Worm (Caenorhabditis elegans) whole organism, L3 larva: ENCODE results near the gene srd-9.

ENCODE experiments used
- ceh-16 ChIP-seq: sonication (generic microtip); optimal IDR thresholded peaks from 2 replicates; lab custom pipeline; 2017; ENCODE audit warnings: missing biosample characterization, missing genetic modification characterization
- ceh-82 ChIP-seq: fragments of 150-350 bp; optimal IDR thresholded peaks from 2 replicates; lab custom pipeline; 2014; ENCODE audit warnings: missing biosample characterization, missing genetic modification characterization
- ceh-9 ChIP-seq: sonication (generic microtip); optimal IDR thresholded peaks from 2 replicates; lab custom pipeline; 2018; ENCODE audit warnings: missing biosample characterization, missing genetic modification characterization
- daf-12 ChIP-seq: fragments of 150-350 bp; optimal IDR thresholded peaks from 2 replicates; lab custom pipeline; 2014; ENCODE audit warnings: missing biosample characterization, missing genetic modification reagents, missing genetic modification characterization
- egl-27 ChIP-seq: sonication (generic microtip); optimal IDR thresholded peaks from 4 replicates; lab custom pipeline; 2017; ENCODE audit warnings: missing biosample characterization, missing genetic modification reagents, missing genetic modification characterization
- elt-1 ChIP-seq: fragments of 150-350 bp; optimal IDR thresholded peaks from 2 replicates; lab custom pipeline; 2014; ENCODE audit warnings: missing biosample characterization, missing genetic modification characterization
- elt-2 ChIP-seq: sonication (generic microtip); optimal IDR thresholded peaks from 2 replicates; lab custom pipeline; 2016; ENCODE audit warnings: missing genetic modification reagents, mild to moderate bottlenecking, missing genetic modification characterization, missing compliant biosample characterization
- elt-3 ChIP-seq, 3 experiments: fragments of 150-350 bp in 1 of 3; sonication (generic microtip) in 2 of 3; optimal IDR thresholded peaks; 2 replicates in 2 of 3; 4 replicates in 1 of 3; lab custom pipeline; 2014 to 2017; ENCODE audit warnings: missing biosample characterization in 3 of 3, missing genetic modification characterization in 3 of 3
- fkh-2 ChIP-seq: fragments of 150-350 bp; optimal IDR thresholded peaks from 2 replicates; lab custom pipeline; 2014; ENCODE audit warnings: missing biosample characterization, missing genetic modification reagents, missing genetic modification characterization
- fos-1 ChIP-seq: fragments of 150-350 bp; optimal IDR thresholded peaks from 2 replicates; lab custom pipeline; 2014; ENCODE audit warnings: missing biosample characterization, missing genetic modification characterization
- hmg-11 ChIP-seq: sonication (generic microtip); optimal IDR thresholded peaks from 2 replicates; lab custom pipeline; 2016; ENCODE audit warnings: missing genetic modification characterization, missing compliant biosample characterization
- jun-1 ChIP-seq: fragments of 150-350 bp; optimal IDR thresholded peaks from 2 replicates; lab custom pipeline; 2014; ENCODE audit warnings: missing biosample characterization, missing genetic modification reagents, missing genetic modification characterization
- lin-15B ChIP-seq: fragments of 150-350 bp; optimal IDR thresholded peaks from 2 replicates; lab custom pipeline; 2014; ENCODE audit warnings: missing biosample characterization, missing genetic modification characterization
- lin-39 ChIP-seq: fragments of 150-350 bp; optimal IDR thresholded peaks from 2 replicates; lab custom pipeline; 2018; ENCODE audit warnings: missing biosample characterization, missing genetic modification reagents, missing genetic modification characterization
- lsy-12 ChIP-seq: sonication (generic microtip); optimal IDR thresholded peaks from 2 replicates; lab custom pipeline; 2016; ENCODE audit warnings: mild to moderate bottlenecking, missing genetic modification characterization, missing compliant biosample characterization
- mdl-1 ChIP-seq: fragments of 150-350 bp; optimal IDR thresholded peaks from 2 replicates; lab custom pipeline; 2014; ENCODE audit warnings: missing biosample characterization, missing genetic modification characterization
- mml-1 ChIP-seq: fragments of 150-350 bp; sonication (generic microtip); optimal IDR thresholded peaks from 3 replicates; lab custom pipeline; 2014; ENCODE audit warnings: missing biosample characterization, missing genetic modification characterization
- nfya-1 ChIP-seq: sonication (generic microtip); optimal IDR thresholded peaks from 2 replicates; lab custom pipeline; 2017; ENCODE audit warnings: missing genetic modification characterization, mild to moderate bottlenecking, missing compliant biosample characterization, antibody characterized with exemption, moderate library complexity; ENCODE audit not compliant: insufficient read depth
- nhr-11 ChIP-seq: fragments of 150-350 bp; optimal IDR thresholded peaks from 2 replicates; lab custom pipeline; 2014; ENCODE audit warnings: missing biosample characterization, missing genetic modification characterization
- nhr-12 ChIP-seq: fragments of 150-350 bp; optimal IDR thresholded peaks from 2 replicates; lab custom pipeline; 2014; ENCODE audit warnings: missing biosample characterization, missing genetic modification characterization
- nhr-237 ChIP-seq: fragments of 150-350 bp; optimal IDR thresholded peaks from 2 replicates; lab custom pipeline; 2014; ENCODE audit warnings: missing biosample characterization, missing genetic modification characterization
- nhr-25 ChIP-seq: sonication (generic microtip); optimal IDR thresholded peaks from 2 replicates; lab custom pipeline; 2017; ENCODE audit warnings: missing biosample characterization, missing genetic modification characterization
- nhr-28 ChIP-seq: fragments of 150-350 bp; optimal IDR thresholded peaks from 2 replicates; lab custom pipeline; 2014; ENCODE audit warnings: missing biosample characterization, missing genetic modification characterization
- nhr-67 ChIP-seq: fragments of 150-350 bp; optimal IDR thresholded peaks from 2 replicates; lab custom pipeline; 2014; ENCODE audit warnings: missing biosample characterization, missing genetic modification characterization
- nhr-76 ChIP-seq: fragments of 150-350 bp; sonication (generic microtip); optimal IDR thresholded peaks from 5 replicates; lab custom pipeline; 2014; ENCODE audit warnings: missing biosample characterization, missing genetic modification characterization
- nhr-77 ChIP-seq: fragments of 150-350 bp; optimal IDR thresholded peaks from 2 replicates; lab custom pipeline; 2014; ENCODE audit warnings: missing biosample characterization, missing genetic modification characterization
- pha-4 ChIP-seq: fragments of 150-350 bp; optimal IDR thresholded peaks from 2 replicates; lab custom pipeline; 2014; ENCODE audit warnings: missing biosample characterization, missing genetic modification reagents, missing genetic modification characterization
- pqm-1 ChIP-seq: fragments of 150-350 bp; optimal IDR thresholded peaks from 2 replicates; lab custom pipeline; 2017; ENCODE audit warnings: missing biosample characterization, missing genetic modification characterization, inconsistent platforms
- sea-2 ChIP-seq: fragments of 150-350 bp; sonication (generic microtip); optimal IDR thresholded peaks from 4 replicates; lab custom pipeline; 2014; ENCODE audit warnings: missing biosample characterization, missing genetic modification reagents, missing genetic modification characterization
- skn-1 ChIP-seq: fragments of 150-350 bp; optimal IDR thresholded peaks from 2 replicates; lab custom pipeline; 2014; ENCODE audit warnings: missing biosample characterization, missing genetic modification characterization
- snpc-4 ChIP-seq: fragments of 150-350 bp; optimal IDR thresholded peaks from 2 replicates; lab custom pipeline; 2014; ENCODE audit warnings: missing biosample characterization, missing genetic modification characterization
- unc-39 ChIP-seq: sonication (generic microtip); optimal IDR thresholded peaks from 4 replicates; lab custom pipeline; 2017; ENCODE audit warnings: missing biosample characterization, missing genetic modification characterization
- unc-62 ChIP-seq: fragments of 150-350 bp; sonication (generic microtip); optimal IDR thresholded peaks from 4 replicates; lab custom pipeline; 2014; ENCODE audit warnings: missing biosample characterization, missing genetic modification reagents, missing genetic modification characterization
- zag-1 ChIP-seq: fragments of 150-350 bp; optimal IDR thresholded peaks from 2 replicates; lab custom pipeline; 2014; ENCODE audit warnings: missing biosample characterization, missing genetic modification characterization
- ztf-11 ChIP-seq: fragments of 150-350 bp; optimal IDR thresholded peaks from 2 replicates; lab custom pipeline; 2014; ENCODE audit warnings: missing biosample characterization, missing genetic modification characterization
- ztf-4 ChIP-seq: fragments of 150-350 bp; optimal IDR thresholded peaks from 2 replicates; lab custom pipeline; 2014; ENCODE audit warnings: missing biosample characterization, missing genetic modification characterization

srd-9 gene

ce11 chrV:5339497-5339896 is 12.1 kb upstream of the srd-9 start, which contains the start of gene srg-27:
Gene srg-27 (plus strand): TSS chrV:5339797.
- TF ChIP-seq nhr-12 (tag; lab: Kevin White, UChicago) (no peak), nhr-77 (no peak), nhr-76 (tag; lab: Kevin White, UChicago) (no peak), zag-1 (tag; lab: Kevin White, UChicago) (no peak), fkh-2 (tag; lab: Kevin White, UChicago) (no peak), elt-1 (tag; lab: Kevin White, UChicago) (no peak), hmg-11 (tag; lab: Kevin White, UChicago) (no peak), lin-15B (tag; lab: Kevin White, UChicago) (no peak), fos-1 (tag; lab: Kevin White, UChicago) (no peak), nhr-237 (no peak), lin-39 (tag; lab: Kevin White, UChicago) (no peak), pqm-1 (tag; lab: Kevin White, UChicago) (no peak), elt-2 (tag; lab: Kevin White, UChicago) (no peak), egl-27 (tag; lab: Kevin White, UChicago) (no peak), jun-1 (no peak), unc-39 (tag; lab: Kevin White, UChicago) (no peak), snpc-4 (no peak), nhr-25 (tag; lab: Kevin White, UChicago) (no peak), nhr-67 (tag; lab: Kevin White, UChicago) (no peak), nhr-28 (tag; lab: Kevin White, UChicago) (no peak)
- TF ChIP-seq, all 47 proteins: peak for 0

ce11 chrV:5345419-5345818 is 6.2 kb upstream of the srd-9 start, which contains the start of gene srg-25:
Gene srg-25 (minus strand): TSS chrV:5345519.
- no peak for TF ChIP-seq nhr-67 (tag; lab: Kevin White, UChicago)

ce11 chrV:5349471-5349870 is 2.1 kb upstream of the srd-9 start, which contains the start of gene T09D3.3:
Gene T09D3.3 (minus strand): TSS chrV:5349571.
- TF ChIP-seq unc-62 (GFP tag; lab: Kevin White, UChicago) (no peak), lin-39 (tag; lab: Kevin White, UChicago) (no peak), lin-15B (tag; lab: Kevin White, UChicago) (no peak), lsy-12 (tag; lab: Kevin White, UChicago) (no peak), nhr-237 (no peak), ceh-16 (no peak), fkh-2 (tag; lab: Kevin White, UChicago) (no peak)

- TF ChIP-seq egl-27 (tag; lab: Kevin White, UChicago), result no peak
- TF ChIP-seq nhr-11 (tag; lab: Kevin White, UChicago), result no peak
- TF ChIP-seq nfya-1, result no peak
- no peak for TF ChIP-seq daf-12
- no peak for TF ChIP-seq pqm-1 (tag; lab: Kevin White, UChicago)
- TF ChIP-seq ceh-9 (tag; lab: Kevin White, UChicago), result no peak
- TF ChIP-seq nhr-28 (tag; lab: Kevin White, UChicago), result no peak
- no peak for TF ChIP-seq skn-1
- TF ChIP-seq mml-1, result no peak
- TF ChIP-seq snpc-4, result no peak
- no peak for TF ChIP-seq sea-2 (GFP tag; lab: Kevin White, UChicago)
- TF ChIP-seq elt-3 (tag; optimal IDR thresholded peaks at IDR 0.05; lab: Kevin White, UChicago), result no peak
- TF ChIP-seq elt-2 (tag; lab: Kevin White, UChicago), result no peak
- TF ChIP-seq fkh-2 (tag; lab: Kevin White, UChicago), result no peak
- no peak for TF ChIP-seq pha-4 (tag; lab: Kevin White, UChicago)
- no peak for TF ChIP-seq unc-62 (GFP tag; lab: Kevin White, UChicago)
- no peak for TF ChIP-seq nhr-76 (tag; lab: Kevin White, UChicago)
- TF ChIP-seq mdl-1 (tag; lab: Kevin White, UChicago), result no peak
- TF ChIP-seq, all 47 proteins: peak for 0
These were observed 7.2 kb downstream of the srd-9 start, which contains the start of gene nhr-216 for ce11 chrV:5358772-5359171. Gene nhr-216 (minus strand): TSS chrV:5358872.

ce11 chrV:5362220-5362619 is 10.6 kb downstream of the srd-9 start:
- TF ChIP-seq elt-3 (tag; optimal IDR thresholded peaks at IDR 0.05; lab: Kevin White, UChicago), result no peak
- no peak for TF ChIP-seq ceh-9 (tag; lab: Kevin White, UChicago)
- TF ChIP-seq snpc-4, result no peak
- no peak for TF ChIP-seq elt-1 (tag; lab: Kevin White, UChicago)
- TF ChIP-seq ceh-82 (tag; lab: Kevin White, UChicago), result no peak
- no peak for TF ChIP-seq ztf-4
- TF ChIP-seq fkh-2 (tag; lab: Kevin White, UChicago), result no peak
- no peak for TF ChIP-seq ztf-11 (tag; lab: Kevin White, UChicago)
